Fruit fly (Drosophila melanogaster): ENCODE measurements around the gene ort.

- TF ChIP-seq CG10267 (tag; optimal IDR thresholded peaks at IDR 0.05), result no peak
- no peak for TF ChIP-seq br (optimal IDR thresholded peaks at IDR 0.05)
- no peak for TF ChIP-seq gcm2 (GFP tag; optimal IDR thresholded peaks at IDR 0.05)
- TF ChIP-seq tio (GFP tag; optimal IDR thresholded peaks at IDR 0.05), result no peak
- TF ChIP-seq toy (GFP tag; IDR thresholded peaks at IDR 0.05), result no peak
- TF ChIP-seq CG17385 (GFP tag; optimal IDR thresholded peaks at IDR 0.05), result no peak
- peak; percentile 8 for TF ChIP-seq Sox102F (GFP tag; optimal IDR thresholded peaks at IDR 0.05)
- no peak for TF ChIP-seq CG4820 (GFP tag; optimal IDR thresholded peaks at IDR 0.05)
- TF ChIP-seq CG43689 (GFP tag; IDR thresholded peaks at IDR 0.05), result no peak
- no peak for TF ChIP-seq crol (GFP tag; IDR thresholded peaks at IDR 0.05)
- no peak for TF ChIP-seq Doc2 (GFP tag; IDR thresholded peaks at IDR 0.05)
- no peak for TF ChIP-seq cg (GFP tag; optimal IDR thresholded peaks at IDR 0.05)
- TF ChIP-seq CG10654 (GFP tag; optimal IDR thresholded peaks at IDR 0.05), result no peak
- no peak for TF ChIP-seq CG8478 (optimal IDR thresholded peaks at IDR 0.05)
These were observed 13.4 kb downstream of the ort start for dm6 chr3R:19672905-19673304.
